Fruit fly (Drosophila melanogaster): ENCODE data around the gene CG15219.

- TF ChIP-seq dl (GFP tag; optimal IDR thresholded peaks at IDR 0.05; ENCODE audit: insufficient read depth in 1 of 2, partially characterized antibody in 2 of 2) (no peak), rgr (GFP tag; optimal IDR thresholded peaks at IDR 0.05) (no peak), jim (GFP tag; optimal IDR thresholded peaks at IDR 0.05) (no peak), OdsH (GFP tag; optimal IDR thresholded peaks at IDR 0.05) (no peak), dsf (GFP tag; optimal IDR thresholded peaks at IDR 0.05; ENCODE audit: borderline replicate concordance) (no peak), usp (GFP tag; optimal IDR thresholded peaks at IDR 0.05) (no peak), Hr83 (GFP tag; optimal IDR thresholded peaks at IDR 0.05; ENCODE audit: poor library complexity, severe bottlenecking) (no peak), psq (GFP tag; optimal IDR thresholded peaks at IDR 0.05) (no peak), Abd-B (GFP tag; optimal IDR thresholded peaks at IDR 0.05) (no peak), lola (GFP tag; optimal IDR thresholded peaks at IDR 0.05) (no peak), sage (GFP tag; optimal IDR thresholded peaks at IDR 0.05) (no peak), ey (GFP tag; optimal IDR thresholded peaks at IDR 0.05) (no peak)
Measured at dm6 chr2L:22104301-22104700, 1.0 kb downstream of the CG15219 start, which contains the start of gene tplus3b.
